Fruit fly (Drosophila melanogaster) whole organism, prepupa: Measurements from ENCODE around the gene eEF1gamma.
A peak's percentile ranks its signal among the peaks of the same experiment; 100 is the strongest.

ENCODE experiments used
- CG10631 ChIP-seq: fragments of 200-800 bp; sonication (Bioruptor generic); optimal IDR thresholded peaks from 2 replicates; lab custom pipeline; 2016; ENCODE audit warnings: missing biosample characterization, missing genetic modification characterization
- CG11294 ChIP-seq: fragments of 200-800 bp; sonication (Bioruptor generic); IDR thresholded peaks from 2 replicates; pipeline ENCODE4 v1.3.6; 2022; ENCODE audit warnings: missing biosample characterization, missing genetic modification characterization
- CG11762 ChIP-seq: fragments of 200-800 bp; sonication (Bioruptor generic); optimal IDR thresholded peaks from 3 replicates; lab custom pipeline; 2016; ENCODE audit warnings: missing biosample characterization, missing genetic modification characterization; ENCODE audit not compliant: insufficient read depth
- CG1621 ChIP-seq: fragments of 200-800 bp; sonication (Bioruptor generic); optimal IDR thresholded peaks from 3 replicates; lab custom pipeline; 2018; ENCODE audit warnings: missing biosample characterization, mild to moderate bottlenecking, missing genetic modification characterization
- CG3032 ChIP-seq: fragments of 200-800 bp; optimal IDR thresholded peaks from 2 replicates; lab custom pipeline; 2019; ENCODE audit warnings: missing biosample characterization, mild to moderate bottlenecking, missing genetic modification characterization, moderate library complexity
- CG31627 ChIP-seq: fragments of 200-800 bp; sonication (Bioruptor generic); optimal IDR thresholded peaks from 3 replicates; lab custom pipeline; 2016; ENCODE audit warnings: missing biosample characterization, missing genetic modification characterization
- CG32006 ChIP-seq: fragments of 200-800 bp; sonication (Bioruptor generic); optimal IDR thresholded peaks from 3 replicates; lab custom pipeline; 2017; ENCODE audit warnings: missing biosample characterization, mild to moderate bottlenecking, missing genetic modification characterization
- CG34406 ChIP-seq: fragments of 200-800 bp; sonication (Bioruptor generic); optimal IDR thresholded peaks from 3 replicates; lab custom pipeline; 2016; ENCODE audit warnings: missing biosample characterization, missing genetic modification characterization
- CG3919 ChIP-seq: fragments of 200-800 bp; sonication (Bioruptor generic); optimal IDR thresholded peaks from 3 replicates; lab custom pipeline; 2016; ENCODE audit warnings: missing biosample characterization, missing genetic modification characterization
- CG4318 ChIP-seq: fragments of 200-800 bp; sonication (Bioruptor generic); optimal IDR thresholded peaks from 3 replicates; lab custom pipeline; 2017; ENCODE audit warnings: missing biosample characterization, mild to moderate bottlenecking, missing genetic modification characterization
- CG6276 ChIP-seq: fragments of 200-800 bp; sonication (Bioruptor generic); optimal IDR thresholded peaks from 2 replicates; lab custom pipeline; 2017; ENCODE audit warnings: missing biosample characterization, mild to moderate bottlenecking, missing genetic modification characterization
- CG6792 ChIP-seq: fragments of 200-800 bp; sonication (Bioruptor generic); optimal IDR thresholded peaks from 3 replicates; lab custom pipeline; 2016; ENCODE audit warnings: missing biosample characterization, missing genetic modification characterization
- CG6808 ChIP-seq: fragments of 200-800 bp; sonication (Bioruptor generic); optimal IDR thresholded peaks from 3 replicates; lab custom pipeline; 2017; ENCODE audit warnings: missing biosample characterization, missing genetic modification characterization, mild to moderate bottlenecking, moderate library complexity, missing genetic modification reagents
- CG6854 ChIP-seq: fragments of 200-800 bp; sonication (Bioruptor generic); optimal IDR thresholded peaks from 2 replicates; lab custom pipeline; 2017; ENCODE audit warnings: missing biosample characterization, mild to moderate bottlenecking, missing genetic modification characterization
- CG7368 ChIP-seq: fragments of 200-800 bp; sonication (Bioruptor generic); optimal IDR thresholded peaks from 3 replicates; lab custom pipeline; 2016; ENCODE audit warnings: missing biosample characterization, missing genetic modification characterization
- CG8119 ChIP-seq: fragments of 200-800 bp; sonication (Bioruptor generic); IDR thresholded peaks from 3 replicates; pipeline ENCODE4 v1.3.6; 2022; ENCODE audit warnings: missing biosample characterization, missing genetic modification characterization
- CG8319 ChIP-seq: fragments of 200-800 bp; sonication (Bioruptor generic); optimal IDR thresholded peaks from 3 replicates; lab custom pipeline; 2016; ENCODE audit warnings: missing biosample characterization, missing genetic modification characterization
- CG9139 ChIP-seq: fragments of 200-800 bp; sonication (Bioruptor generic); optimal IDR thresholded peaks from 3 replicates; lab custom pipeline; 2017; ENCODE audit warnings: missing biosample characterization, mild to moderate bottlenecking, missing genetic modification characterization
- Eip75B ChIP-seq: fragments of 200-800 bp; sonication (Bioruptor generic); optimal IDR thresholded peaks from 3 replicates; lab custom pipeline; 2016; ENCODE audit warnings: missing biosample characterization, missing genetic modification characterization
- Eip78C ChIP-seq: fragments of 200-800 bp; sonication (Bioruptor generic); peaks from one replicate; lab custom pipeline; 2016; ENCODE audit warnings: missing biosample characterization, missing genetic modification characterization
- Eip93F ChIP-seq: fragments of 200-800 bp; sonication (Bioruptor generic); optimal IDR thresholded peaks from 2 replicates; lab custom pipeline; 2016; ENCODE audit warnings: missing biosample characterization, mild to moderate bottlenecking, missing genetic modification characterization
- Ets21C ChIP-seq: fragments of 200-800 bp; sonication (Bioruptor generic); optimal IDR thresholded peaks from 3 replicates; lab custom pipeline; 2016; ENCODE audit warnings: missing biosample characterization, missing genetic modification characterization
- Gug ChIP-seq: fragments of 200-800 bp; sonication (Bioruptor generic); IDR thresholded peaks from 2 replicates; pipeline ENCODE4 v1.3.6; 2022; ENCODE audit warnings: missing biosample characterization, missing genetic modification characterization
- Hr38 ChIP-seq: sonication (Bioruptor generic); optimal IDR thresholded peaks from 2 replicates; lab custom pipeline; 2016; ENCODE audit warnings: missing biosample characterization, missing genetic modification characterization
- Hr4 ChIP-seq: fragments of 200-800 bp; sonication (Bioruptor generic); optimal IDR thresholded peaks from 3 replicates; lab custom pipeline; 2016; ENCODE audit warnings: missing biosample characterization, missing genetic modification characterization
- Lpt ChIP-seq: fragments of 200-800 bp; sonication (Bioruptor generic); optimal IDR thresholded peaks from 3 replicates; lab custom pipeline; 2016; ENCODE audit warnings: missing biosample characterization, missing genetic modification characterization
- Met ChIP-seq: fragments of 200-800 bp; sonication (Bioruptor generic); optimal IDR thresholded peaks from 3 replicates; lab custom pipeline; 2016; ENCODE audit warnings: missing biosample characterization, missing genetic modification characterization
- OdsH ChIP-seq: fragments of 200-800 bp; sonication (Bioruptor generic); optimal IDR thresholded peaks from 3 replicates; lab custom pipeline; 2016; ENCODE audit warnings: missing biosample characterization, missing genetic modification characterization
- Smox ChIP-seq: fragments of 200-800 bp; sonication (Bioruptor generic); optimal IDR thresholded peaks from 3 replicates; lab custom pipeline; 2016; ENCODE audit warnings: missing biosample characterization, missing genetic modification characterization
- Sox102F ChIP-seq: fragments of 200-800 bp; sonication (Bioruptor generic); optimal IDR thresholded peaks from 2 replicates; lab custom pipeline; 2016; ENCODE audit warnings: missing biosample characterization, mild to moderate bottlenecking, missing genetic modification characterization
- Sox14 ChIP-seq: fragments of 200-800 bp; sonication (Bioruptor generic); optimal IDR thresholded peaks from 3 replicates; lab custom pipeline; 2016; ENCODE audit warnings: missing biosample characterization, missing genetic modification characterization
- Sox15 ChIP-seq: fragments of 200-800 bp; sonication (Bioruptor generic); optimal IDR thresholded peaks from 3 replicates; lab custom pipeline; 2016; ENCODE audit warnings: missing biosample characterization, missing genetic modification characterization
- acj6 ChIP-seq: fragments of 200-800 bp; sonication (Bioruptor generic); optimal IDR thresholded peaks from 3 replicates; lab custom pipeline; 2016; ENCODE audit warnings: missing biosample characterization, missing genetic modification characterization
- dac ChIP-seq: fragments of 200-800 bp; sonication (Bioruptor generic); optimal IDR thresholded peaks from 2 replicates; lab custom pipeline; 2017; ENCODE audit warnings: missing biosample characterization, mild to moderate bottlenecking, missing genetic modification characterization
- dsx ChIP-seq: fragments of 200-800 bp; optimal IDR thresholded peaks from 3 replicates; lab custom pipeline; 2019; ENCODE audit warnings: missing biosample characterization, mild to moderate bottlenecking, missing genetic modification characterization, moderate library complexity; ENCODE audit not compliant: poor library complexity, severe bottlenecking
- eg ChIP-seq: fragments of 200-800 bp; sonication (Bioruptor generic); IDR thresholded peaks from 3 replicates; pipeline ENCODE4 v1.3.6; 2022; ENCODE audit warnings: missing biosample characterization, missing genetic modification characterization
- fd59A ChIP-seq: fragments of 200-800 bp; sonication (Bioruptor generic); optimal IDR thresholded peaks from 2 replicates; lab custom pipeline; 2017; ENCODE audit warnings: missing biosample characterization, mild to moderate bottlenecking, missing genetic modification characterization, missing genetic modification reagents
- fd85E ChIP-seq: fragments of 200-800 bp; sonication (Bioruptor generic); optimal IDR thresholded peaks from 3 replicates; lab custom pipeline; 2016; ENCODE audit warnings: missing biosample characterization, missing genetic modification characterization
- fkh ChIP-seq: fragments of 200-800 bp; sonication (Bioruptor generic); optimal IDR thresholded peaks from 3 replicates; lab custom pipeline; 2017; ENCODE audit warnings: missing biosample characterization, mild to moderate bottlenecking, missing genetic modification characterization, moderate library complexity
- lz ChIP-seq: fragments of 200-800 bp; sonication (Bioruptor generic); optimal IDR thresholded peaks from 3 replicates; lab custom pipeline; 2016; ENCODE audit warnings: missing biosample characterization, missing genetic modification characterization
- net ChIP-seq: fragments of 200-800 bp; sonication (Bioruptor generic); optimal IDR thresholded peaks from 3 replicates; lab custom pipeline; 2016; ENCODE audit warnings: missing biosample characterization, missing genetic modification characterization
- salr ChIP-seq, 2 experiments: fragments of 200-800 bp; sonication (Bioruptor generic); optimal IDR thresholded peaks; 3 replicates each; lab custom pipeline; 2016 to 2018; ENCODE audit warnings: missing biosample characterization in 2 of 2, missing genetic modification characterization in 2 of 2, mild to moderate bottlenecking in 1 of 2
- spab ChIP-seq: fragments of 200-800 bp; sonication (Bioruptor generic); optimal IDR thresholded peaks from 2 replicates; lab custom pipeline; 2017; ENCODE audit warnings: missing biosample characterization, mild to moderate bottlenecking, missing genetic modification characterization, missing genetic modification reagents
- ss ChIP-seq, 2 experiments: fragments of 200-800 bp; sonication (Bioruptor generic); optimal IDR thresholded peaks; 2 replicates in 1 of 2; 3 replicates in 1 of 2; lab custom pipeline; 2017 to 2018; ENCODE audit warnings: mild to moderate bottlenecking in 2 of 2, missing biosample characterization in 2 of 2, missing genetic modification characterization in 2 of 2, moderate library complexity in 1 of 2
- svp ChIP-seq: fragments of 200-800 bp; sonication (Bioruptor generic); peaks from one replicate; lab custom pipeline; 2016; ENCODE audit warnings: missing biosample characterization, missing genetic modification characterization
- topi ChIP-seq: fragments of 200-800 bp; sonication (Bioruptor generic); optimal IDR thresholded peaks from 3 replicates; lab custom pipeline; 2016; ENCODE audit warnings: missing biosample characterization, missing genetic modification characterization

The eEF1gamma gene

DNA sequence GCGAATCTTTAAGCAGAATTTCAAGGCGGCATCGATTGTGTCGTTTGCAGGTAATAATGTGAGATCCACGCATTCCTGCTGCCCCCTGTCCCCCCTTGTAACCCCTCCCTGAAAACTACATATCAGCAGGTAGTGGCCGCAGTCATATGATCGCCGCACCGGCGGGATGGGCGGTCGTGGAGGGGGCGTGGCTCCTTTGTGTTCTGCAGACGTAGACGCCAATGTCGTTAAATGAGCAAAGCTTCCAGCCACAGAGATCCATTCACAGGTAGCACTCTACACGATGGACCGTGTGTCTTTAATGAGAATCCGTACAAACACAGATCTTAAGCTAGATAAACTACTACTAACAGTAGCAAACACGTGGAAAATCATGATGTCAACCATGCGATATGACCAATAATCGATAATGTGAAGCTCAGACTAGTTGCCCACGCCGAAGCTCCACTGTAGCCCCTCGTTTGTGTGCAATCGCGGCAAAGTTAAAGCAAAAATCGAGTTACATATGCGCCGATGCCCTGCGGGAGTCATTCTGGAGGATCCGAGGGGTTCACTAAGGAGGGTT, 36.1 kb downstream of the eEF1gamma start, which contains the start of gene CG45544 (continued):
- TF ChIP-seq Ets21C (GFP tag; lab: Kevin White, UChicago) = peak; percentile 95
- peak; percentile 88 to 95 for TF ChIP-seq ss (GFP tag; optimal IDR thresholded peaks at IDR 0.05; lab: Kevin White, UChicago)
- peak; percentile 90 for TF ChIP-seq Smox
- peak; percentile 96 for TF ChIP-seq CG3919 (GFP tag; lab: Kevin White, UChicago)
- TF ChIP-seq Lpt (GFP tag; lab: Kevin White, UChicago) = peak; percentile 75
- TF ChIP-seq Hr4 = peak; percentile 72
- TF ChIP-seq dac (GFP tag; lab: Kevin White, UChicago) = peak; percentile 53
- TF ChIP-seq CG34406 (GFP tag; lab: Kevin White, UChicago) = peak; percentile 82
- peak; percentile 98 for TF ChIP-seq CG6792 (GFP tag; lab: Kevin White, UChicago)
- TF ChIP-seq dsx (GFP tag; lab: Kevin White, UChicago) = peak; percentile 92
- TF ChIP-seq topi (GFP tag; lab: Kevin White, UChicago) = peak; percentile 94
- TF ChIP-seq acj6 = peak; percentile 93
- peak; percentile 87 for TF ChIP-seq Sox15 (GFP tag; lab: Kevin White, UChicago)
- TF ChIP-seq Eip78C (GFP tag; lab: Kevin White, UChicago) = peak; percentile 98
- peak; percentile 81 for TF ChIP-seq CG8119 (GFP tag; lab: Robert Waterston, UW)
- peak; percentile 86 for TF ChIP-seq CG11762 (GFP tag; lab: Kevin White, UChicago)
- peak; percentile 66 for TF ChIP-seq CG11294
- peak; percentile 82 for TF ChIP-seq CG32006 (GFP tag; lab: Kevin White, UChicago)
- peak; percentile 95 for TF ChIP-seq CG7368
- peak; percentile 82 for TF ChIP-seq CG9139 (GFP tag; lab: Kevin White, UChicago)
- TF ChIP-seq eg (GFP tag; lab: Robert Waterston, UW) = peak; percentile 78
- peak; percentile 98 for TF ChIP-seq CG1621 (tag; lab: Kevin White, UChicago)
- peak; percentile 79 to 95 for TF ChIP-seq salr (GFP tag; optimal IDR thresholded peaks at IDR 0.05; lab: Kevin White, UChicago)
- TF ChIP-seq Gug (GFP tag; lab: Robert Waterston, UW) = peak; percentile 94
- TF ChIP-seq CG10631 (GFP tag; lab: Kevin White, UChicago) = peak; percentile 99
- peak; percentile 96 for TF ChIP-seq Met (GFP tag; lab: Kevin White, UChicago)
- TF ChIP-seq Sox102F (GFP tag; lab: Kevin White, UChicago) = peak; percentile 94
- TF ChIP-seq net (GFP tag; lab: Kevin White, UChicago) = peak; percentile 88
- TF ChIP-seq CG3032 (tag; lab: Kevin White, UChicago) = peak; percentile 95
- peak; percentile 97 for TF ChIP-seq svp (GFP tag; lab: Kevin White, UChicago)
- peak; percentile 96 for TF ChIP-seq fd59A
- peak; percentile 87 for TF ChIP-seq fd85E (GFP tag; lab: Kevin White, UChicago)
- no peak for TF ChIP-seq Hr38 (GFP tag; lab: Kevin White, UChicago)

DNA sequence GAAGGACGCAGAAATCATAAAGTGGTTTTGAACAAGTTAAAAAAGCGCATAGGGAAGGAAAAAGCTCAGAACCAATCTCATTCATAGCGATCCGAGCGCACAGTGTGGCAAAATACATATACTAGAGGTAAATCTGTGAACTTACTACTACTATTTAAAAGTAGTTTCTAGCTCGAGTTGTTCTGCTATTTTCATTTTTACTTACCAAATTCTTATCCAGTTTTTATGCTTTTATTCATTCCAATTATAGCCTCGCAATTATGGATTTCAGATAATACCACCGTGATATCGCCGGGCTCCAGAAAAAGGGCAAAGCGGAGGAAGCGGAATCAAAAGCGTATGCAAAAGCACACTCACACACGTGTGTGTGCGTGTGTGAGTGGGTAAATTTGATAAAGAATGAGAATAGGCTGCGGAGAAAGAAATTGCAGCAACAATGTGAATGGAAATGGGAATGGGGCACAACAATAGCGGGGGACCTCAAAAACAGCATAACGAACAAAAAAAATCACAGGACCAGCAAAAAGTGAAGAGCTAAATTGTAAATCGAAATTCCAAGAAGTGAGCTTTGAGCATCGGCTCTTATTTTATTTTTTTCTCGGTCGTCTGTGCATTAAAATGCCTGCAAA, 37.0 kb downstream of the eEF1gamma start:
- TF ChIP-seq CG6854 = no peak
- peak; percentile 39 for TF ChIP-seq CG8319 (GFP tag; lab: Kevin White, UChicago)
- no peak for TF ChIP-seq fkh
- TF ChIP-seq CG6276 (GFP tag; lab: Kevin White, UChicago) = no peak
- no peak for TF ChIP-seq Eip93F (GFP tag; lab: Kevin White, UChicago)
- TF ChIP-seq spab (GFP tag; lab: Kevin White, UChicago) = peak; percentile 82
- peak; percentile 72 for TF ChIP-seq CG1621 (tag; lab: Kevin White, UChicago)
- peak; percentile 7 for TF ChIP-seq CG9139 (GFP tag; lab: Kevin White, UChicago)
- TF ChIP-seq Sox15 (GFP tag; lab: Kevin White, UChicago) = peak; percentile 45
- peak; percentile 81 for TF ChIP-seq acj6
- peak; percentile 65 for TF ChIP-seq CG6808 (GFP tag; lab: Kevin White, UChicago)
- peak; percentile 71 for TF ChIP-seq topi (GFP tag; lab: Kevin White, UChicago)
- 0 out of 3 replicates have a peak, but pooled peaks have one; percentile 38 for TF ChIP-seq CG8119 (GFP tag; lab: Robert Waterston, UW)
- peak; percentile 50 for TF ChIP-seq CG10631 (GFP tag; lab: Kevin White, UChicago)
- peak; percentile 60 for TF ChIP-seq Smox
- TF ChIP-seq Hr4 = peak; percentile 13
- TF ChIP-seq CG3919 (GFP tag; lab: Kevin White, UChicago) = peak; percentile 80
- TF ChIP-seq Sox102F (GFP tag; lab: Kevin White, UChicago) = peak; percentile 70
- TF ChIP-seq eg (GFP tag; lab: Robert Waterston, UW) = peak; percentile 54; the same call in 1 of the 3 replicates
- TF ChIP-seq CG4318 (GFP tag; lab: Kevin White, UChicago) = no peak
- peak; percentile 59 for TF ChIP-seq Eip75B
- TF ChIP-seq lz (GFP tag; lab: Kevin White, UChicago) = peak; percentile 50
- TF ChIP-seq Sox14 = peak; percentile 82
- no peak for TF ChIP-seq Hr38 (GFP tag; lab: Kevin White, UChicago)
- peak; percentile 68 for TF ChIP-seq CG34406 (GFP tag; lab: Kevin White, UChicago)
- peak; percentile 70 for TF ChIP-seq CG31627 (GFP tag; lab: Kevin White, UChicago)
- TF ChIP-seq OdsH = peak; percentile 74
- TF ChIP-seq Lpt (GFP tag; lab: Kevin White, UChicago) = peak; percentile 40
